Fruit fly (Drosophila melanogaster): ENCODE measurements around the gene mRRF1.

Gene mRRF1

dm6 chr3L:9349314-9349733 lies 14.8 kb upstream of the mRRF1 start, which contains the start of gene PGRP-LF (continued):
- TF ChIP-seq dl (GFP tag; optimal IDR thresholded peaks at IDR 0.05; ENCODE audit: insufficient read depth in 1 of 2, partially characterized antibody in 2 of 2) (no peak), woc (GFP tag; optimal IDR thresholded peaks at IDR 0.05) (no peak), GATAd (GFP tag; optimal IDR thresholded peaks at IDR 0.05) (no peak), brk (GFP tag; optimal IDR thresholded peaks at IDR 0.05) (peak; percentile 57)

- no peak for TF ChIP-seq Hr78 (GFP tag; optimal IDR thresholded peaks at IDR 0.05)
Measured at dm6 chr3L:9353733-9354132, 10.4 kb upstream of the mRRF1 start, which contains the start of gene CG32040. Gene CG32040, plus strand, starts transcription at chr3L:9354033.

dm6 chr3L:9355555-9355954 lies 8.6 kb upstream of the mRRF1 start:
- TF ChIP-seq CG32264 (GFP tag; optimal IDR thresholded peaks at IDR 0.05) = no peak
- no peak for TF ChIP-seq CG9705 (GFP tag; optimal IDR thresholded peaks at IDR 0.05)
- no peak for TF ChIP-seq brk (GFP tag; optimal IDR thresholded peaks at IDR 0.05)
- TF ChIP-seq sage (GFP tag; optimal IDR thresholded peaks at IDR 0.05) = no peak
- TF ChIP-seq Hr83 (GFP tag; optimal IDR thresholded peaks at IDR 0.05; ENCODE audit: poor library complexity, severe bottlenecking) = no peak
- no peak for TF ChIP-seq Mio (GFP tag; optimal IDR thresholded peaks at IDR 0.05)
- no peak for TF ChIP-seq GATAd (GFP tag; optimal IDR thresholded peaks at IDR 0.05)
- no peak for TF ChIP-seq h (GFP tag; optimal IDR thresholded peaks at IDR 0.05)
- TF ChIP-seq ey (GFP tag; optimal IDR thresholded peaks at IDR 0.05) = no peak
- no peak for TF ChIP-seq pan (optimal IDR thresholded peaks at IDR 0.05)
- TF ChIP-seq Dif (GFP tag; optimal IDR thresholded peaks at IDR 0.05; ENCODE audit: partially characterized antibody) = no peak
- no peak for TF ChIP-seq Sp1 (GFP tag; optimal IDR thresholded peaks at IDR 0.05)
- TF ChIP-seq Myc (optimal IDR thresholded peaks at IDR 0.05) = no peak
- TF ChIP-seq Abd-B (GFP tag; optimal IDR thresholded peaks at IDR 0.05) = no peak
- TF ChIP-seq foxo (GFP tag; optimal IDR thresholded peaks at IDR 0.05) = no peak
- no peak for TF ChIP-seq woc (GFP tag; optimal IDR thresholded peaks at IDR 0.05)
- no peak for TF ChIP-seq usp (GFP tag; optimal IDR thresholded peaks at IDR 0.05)

dm6 chr3L:9356138-9356753 lies 7.9 kb upstream of the mRRF1 start:
- TF ChIP-seq GATAd (GFP tag; optimal IDR thresholded peaks at IDR 0.05) (no peak), Hr83 (GFP tag; optimal IDR thresholded peaks at IDR 0.05; ENCODE audit: poor library complexity, severe bottlenecking) (no peak), Hnf4 (GFP tag; optimal IDR thresholded peaks at IDR 0.05) (no peak), ey (GFP tag; optimal IDR thresholded peaks at IDR 0.05) (no peak), jim (GFP tag; optimal IDR thresholded peaks at IDR 0.05) (no peak), tai (GFP tag; optimal IDR thresholded peaks at IDR 0.05) (no peak), Rel (GFP tag; optimal IDR thresholded peaks at IDR 0.05) (no peak), Rel (tag; optimal IDR thresholded peaks at IDR 0.05) (no peak), sv (GFP tag; optimal IDR thresholded peaks at IDR 0.05) (no peak), usp (GFP tag; optimal IDR thresholded peaks at IDR 0.05) (no peak), pan (optimal IDR thresholded peaks at IDR 0.05) (no peak), CG9705 (GFP tag; optimal IDR thresholded peaks at IDR 0.05) (no peak), dl (GFP tag; optimal IDR thresholded peaks at IDR 0.05; ENCODE audit: insufficient read depth in 1 of 2, partially characterized antibody in 2 of 2) (no peak), N (GFP tag; optimal IDR thresholded peaks at IDR 0.05) (no peak), Mio (GFP tag; optimal IDR thresholded peaks at IDR 0.05) (no peak), dmrt93B (GFP tag; optimal IDR thresholded peaks at IDR 0.05) (no peak), OdsH (GFP tag; optimal IDR thresholded peaks at IDR 0.05) (no peak), br (GFP tag; optimal IDR thresholded peaks at IDR 0.05) (no peak), fru (GFP tag; optimal IDR thresholded peaks at IDR 0.05) (no peak), HLH106 (tag; optimal IDR thresholded peaks at IDR 0.05) (no peak)

dm6 chr3L:9357830-9358712 lies 6.1 kb upstream of the mRRF1 start:
- peak; percentile 27 for TF ChIP-seq h (GFP tag; optimal IDR thresholded peaks at IDR 0.05)
- no peak for TF ChIP-seq Hnf4 (GFP tag; optimal IDR thresholded peaks at IDR 0.05)
- TF ChIP-seq CG32264 (GFP tag; optimal IDR thresholded peaks at IDR 0.05) = no peak
- peak; percentile 28 for TF ChIP-seq Rel (GFP tag; optimal IDR thresholded peaks at IDR 0.05)
- TF ChIP-seq Rel (tag; optimal IDR thresholded peaks at IDR 0.05) = peak; percentile 57
- peak; percentile 75 for TF ChIP-seq psq (GFP tag; optimal IDR thresholded peaks at IDR 0.05)
- TF ChIP-seq Sp1 (GFP tag; optimal IDR thresholded peaks at IDR 0.05) = peak; percentile 26

Data from whole organism, wandering third instar larva.